Worm (Caenorhabditis elegans) whole organism, L1 larva: ENCODE measurements around the gene mob-2.
A peak's percentile ranks its signal among the peaks of the same experiment; 100 is the strongest.

Experiments
- C04F5.9 ChIP-seq: sonication (generic microtip); optimal IDR thresholded peaks from 2 replicates; lab custom pipeline; 2016; ENCODE audit warnings: missing genetic modification characterization, missing compliant biosample characterization
- aha-1 ChIP-seq: fragments of 150-350 bp; optimal IDR thresholded peaks from 2 replicates; lab custom pipeline; 2014; ENCODE audit warnings: missing biosample characterization, missing genetic modification characterization
- alr-1 ChIP-seq: fragments of 200-800 bp; sonication (Bioruptor generic); optimal IDR thresholded peaks from 2 replicates; lab custom pipeline; 2018; ENCODE audit warnings: borderline replicate concordance, mild to moderate bottlenecking, missing genetic modification characterization, missing compliant biosample characterization
- aly-2 ChIP-seq: fragments of 150-350 bp; optimal IDR thresholded peaks from 2 replicates; lab custom pipeline; 2014; ENCODE audit warnings: missing biosample characterization, missing genetic modification characterization
- ama-1 ChIP-seq: fragments of 150-350 bp; optimal IDR thresholded peaks from 2 replicates; lab custom pipeline; 2014
- ceh-63 ChIP-seq: fragments of 200-800 bp; sonication (Bioruptor generic); optimal IDR thresholded peaks from 2 replicates; lab custom pipeline; 2018; ENCODE audit warnings: mild to moderate bottlenecking, missing genetic modification characterization, missing compliant biosample characterization
- ceh-8 ChIP-seq: fragments of 200-800 bp; sonication (Bioruptor generic); optimal IDR thresholded peaks from 2 replicates; lab custom pipeline; 2018; ENCODE audit warnings: mild to moderate bottlenecking, missing genetic modification characterization, moderate library complexity, missing compliant biosample characterization
- ceh-88 ChIP-seq: fragments of 200-800 bp; sonication (Bioruptor generic); IDR thresholded peaks from 2 replicates; pipeline ENCODE4 v1.3.6; 2022; ENCODE audit warnings: missing genetic modification characterization, missing compliant biosample characterization
- dsc-1 ChIP-seq: sonication (generic microtip); optimal IDR thresholded peaks from 2 replicates; lab custom pipeline; 2016; ENCODE audit warnings: mild to moderate bottlenecking, missing genetic modification characterization, missing compliant biosample characterization
- efl-1 ChIP-seq, 4 experiments: fragments of 150-350 bp; optimal IDR thresholded peaks in 3 of 4; peaks in 1 of 4; 1 replicate in 1 of 4; 2 replicates in 3 of 4; lab custom pipeline; 2014; ENCODE audit warnings: missing biosample characterization in 2 of 4, missing genetic modification characterization in 2 of 4, missing genetic modification reagents in 2 of 4
- efl-3 ChIP-seq: fragments of 200-800 bp; sonication (Bioruptor generic); optimal IDR thresholded peaks from 2 replicates; lab custom pipeline; 2018; ENCODE audit warnings: mild to moderate bottlenecking, missing genetic modification characterization, missing compliant biosample characterization
- egl-13 ChIP-seq: sonication (generic microtip); optimal IDR thresholded peaks from 2 replicates; lab custom pipeline; 2016; ENCODE audit warnings: missing genotype, missing genetic modification reagents, missing genetic modification characterization, missing compliant biosample characterization
- elt-2 ChIP-seq: sonication (generic microtip); optimal IDR thresholded peaks from 2 replicates; lab custom pipeline; 2016; ENCODE audit warnings: missing genetic modification characterization, mild to moderate bottlenecking, inconsistent platforms, missing compliant biosample characterization, missing genetic modification reagents
- elt-3 ChIP-seq, 6 experiments: fragments of 150-350 bp in 1 of 6; sonication (generic microtip); optimal IDR thresholded peaks; 2 replicates each; lab custom pipeline; 2017 to 2018; ENCODE audit warnings: missing biosample characterization in 6 of 6, missing genetic modification characterization in 6 of 6, inconsistent platforms in 1 of 6
- ets-5 ChIP-seq: fragments of 200-800 bp; sonication (Bioruptor generic); IDR thresholded peaks from 2 replicates; pipeline ENCODE4 v1.3.6; 2022; ENCODE audit warnings: missing genetic modification characterization, missing compliant biosample characterization
- fkh-4 ChIP-seq: sonication (generic microtip); optimal IDR thresholded peaks from 2 replicates; lab custom pipeline; 2016; ENCODE audit warnings: missing compliant biosample characterization, missing genetic modification characterization, borderline replicate concordance
- fkh-8 ChIP-seq: sonication (generic microtip); optimal IDR thresholded peaks from 2 replicates; lab custom pipeline; 2016; ENCODE audit warnings: mild to moderate bottlenecking, missing genetic modification characterization, missing compliant biosample characterization
- fos-1 ChIP-seq: fragments of 150-350 bp; optimal IDR thresholded peaks from 2 replicates; lab custom pipeline; 2014; ENCODE audit warnings: missing biosample characterization, missing genetic modification characterization
- grh-1 ChIP-seq: fragments of 200-800 bp; sonication (Bioruptor generic); IDR thresholded peaks from 2 replicates; pipeline ENCODE4 v1.3.6; 2022; ENCODE audit warnings: missing genetic modification reagents, missing genetic modification characterization, missing compliant biosample characterization
- hlh-4 ChIP-seq: sonication (generic microtip); optimal IDR thresholded peaks from 2 replicates; lab custom pipeline; 2016; ENCODE audit warnings: mild to moderate bottlenecking, missing genetic modification characterization, missing compliant biosample characterization
- isw-1 ChIP-seq: fragments of 200-800 bp; sonication (Bioruptor generic); IDR thresholded peaks from 2 replicates; pipeline ENCODE4 v1.3.6; 2022; ENCODE audit warnings: missing genetic modification characterization, missing compliant biosample characterization
- lin-13 ChIP-seq: fragments of 150-350 bp; optimal IDR thresholded peaks from 2 replicates; lab custom pipeline; 2014; ENCODE audit warnings: missing biosample characterization, missing genetic modification reagents, missing genetic modification characterization
- lin-15B ChIP-seq: fragments of 150-350 bp; sonication (generic microtip); optimal IDR thresholded peaks from 3 replicates; lab custom pipeline; 2014; ENCODE audit warnings: missing biosample characterization, missing genetic modification characterization
- lin-35 ChIP-seq, 2 experiments: fragments of 150-350 bp; optimal IDR thresholded peaks; 2 replicates each; lab custom pipeline; 2014; ENCODE audit warnings: missing biosample characterization in 2 of 2, missing genetic modification characterization in 2 of 2, missing genetic modification reagents in 2 of 2
- lin-39 ChIP-seq: fragments of 150-350 bp; optimal IDR thresholded peaks from 2 replicates; lab custom pipeline; 2014; ENCODE audit warnings: missing biosample characterization, missing genetic modification reagents, missing genetic modification characterization
- lir-3 ChIP-seq: sonication (generic microtip); optimal IDR thresholded peaks from 2 replicates; lab custom pipeline; 2016; ENCODE audit warnings: mild to moderate bottlenecking, missing genetic modification characterization, moderate library complexity, missing compliant biosample characterization; ENCODE audit not compliant: poor library complexity
- lsy-2 ChIP-seq, 2 experiments: fragments of 150-350 bp; optimal IDR thresholded peaks; 2 replicates each; lab custom pipeline; 2014; ENCODE audit warnings: missing biosample characterization in 2 of 2, missing genetic modification characterization in 2 of 2
- mab-9 ChIP-seq: fragments of 200-800 bp; sonication (Bioruptor generic); IDR thresholded peaks from 2 replicates; pipeline ENCODE4 v1.3.6; 2022; ENCODE audit warnings: missing genetic modification reagents, missing genetic modification characterization, missing compliant biosample characterization
- mef-2 ChIP-seq: fragments of 150-350 bp; optimal IDR thresholded peaks from 2 replicates; lab custom pipeline; 2014; ENCODE audit warnings: missing biosample characterization, missing genetic modification characterization
- mep-1 ChIP-seq: fragments of 150-350 bp; optimal IDR thresholded peaks from 2 replicates; lab custom pipeline; 2014; ENCODE audit warnings: missing biosample characterization, missing genetic modification characterization
- nhr-11 ChIP-seq: fragments of 150-350 bp; optimal IDR thresholded peaks from 2 replicates; lab custom pipeline; 2014; ENCODE audit warnings: missing biosample characterization, missing genetic modification characterization
- nhr-19 ChIP-seq: fragments of 200-800 bp; sonication (Bioruptor generic); conservative IDR thresholded peaks from 2 replicates; pipeline ENCODE4 v1.3.6; 2022; ENCODE audit warnings: missing genetic modification characterization, missing compliant biosample characterization
- nhr-20 ChIP-seq: sonication (generic microtip); optimal IDR thresholded peaks from 2 replicates; lab custom pipeline; 2016; ENCODE audit warnings: mild to moderate bottlenecking, missing genetic modification characterization, missing compliant biosample characterization
- nhr-28 ChIP-seq: fragments of 150-350 bp; optimal IDR thresholded peaks from 2 replicates; lab custom pipeline; 2014; ENCODE audit warnings: missing biosample characterization, missing genetic modification characterization
- nhr-71 ChIP-seq: sonication (generic microtip); optimal IDR thresholded peaks from 2 replicates; lab custom pipeline; 2016; ENCODE audit warnings: mild to moderate bottlenecking, missing genetic modification characterization, moderate library complexity, missing compliant biosample characterization
- nhr-76 ChIP-seq: sonication (generic microtip); optimal IDR thresholded peaks from 2 replicates; lab custom pipeline; 2017; ENCODE audit warnings: missing biosample characterization, missing genetic modification characterization
- nhr-85 ChIP-seq: sonication (generic microtip); peaks from one replicate; lab custom pipeline; 2016; ENCODE audit warnings: missing genetic modification characterization, inconsistent platforms, missing compliant biosample characterization
- nhr-90 ChIP-seq: sonication (generic microtip); optimal IDR thresholded peaks from 2 replicates; lab custom pipeline; 2016; ENCODE audit warnings: mild to moderate bottlenecking, missing genetic modification characterization, missing compliant biosample characterization; ENCODE audit not compliant: poor library complexity
- skn-1 ChIP-seq: fragments of 150-350 bp; optimal IDR thresholded peaks from 2 replicates; lab custom pipeline; 2014; ENCODE audit warnings: missing biosample characterization, missing genetic modification characterization
- snpc-4 ChIP-seq: fragments of 150-350 bp; optimal IDR thresholded peaks from 2 replicates; lab custom pipeline; 2014; ENCODE audit warnings: missing biosample characterization, missing genetic modification characterization
- snu-23 ChIP-seq: sonication (generic microtip); optimal IDR thresholded peaks from 2 replicates; lab custom pipeline; 2016; ENCODE audit warnings: missing genetic modification characterization, missing compliant biosample characterization
- sox-4 ChIP-seq: sonication (generic microtip); optimal IDR thresholded peaks from 2 replicates; lab custom pipeline; 2016; ENCODE audit warnings: missing genetic modification characterization, missing compliant biosample characterization
- sup-37 ChIP-seq: fragments of 200-800 bp; sonication (Bioruptor generic); optimal IDR thresholded peaks from 2 replicates; lab custom pipeline; 2018; ENCODE audit warnings: mild to moderate bottlenecking, missing genetic modification characterization, missing compliant biosample characterization
- tlp-1 ChIP-seq: fragments of 150-350 bp; optimal IDR thresholded peaks from 2 replicates; lab custom pipeline; 2014; ENCODE audit warnings: missing biosample characterization, missing genetic modification characterization
- unc-30 ChIP-seq: sonication (generic microtip); optimal IDR thresholded peaks from 2 replicates; lab custom pipeline; 2017; ENCODE audit warnings: missing biosample characterization, missing genetic modification characterization
- unc-62 ChIP-seq: fragments of 150-350 bp; optimal IDR thresholded peaks from 2 replicates; lab custom pipeline; 2014; ENCODE audit warnings: missing biosample characterization, missing genetic modification reagents, missing genetic modification characterization
- zip-4 ChIP-seq: fragments of 200-800 bp; sonication (Bioruptor generic); optimal IDR thresholded peaks from 2 replicates; lab custom pipeline; 2018; ENCODE audit warnings: mild to moderate bottlenecking, missing genetic modification characterization, moderate library complexity, missing compliant biosample characterization
- ztf-4 ChIP-seq: fragments of 150-350 bp; optimal IDR thresholded peaks from 2 replicates; lab custom pipeline; 2014; ENCODE audit warnings: missing biosample characterization, missing genetic modification characterization

mob-2 gene

DNA sequence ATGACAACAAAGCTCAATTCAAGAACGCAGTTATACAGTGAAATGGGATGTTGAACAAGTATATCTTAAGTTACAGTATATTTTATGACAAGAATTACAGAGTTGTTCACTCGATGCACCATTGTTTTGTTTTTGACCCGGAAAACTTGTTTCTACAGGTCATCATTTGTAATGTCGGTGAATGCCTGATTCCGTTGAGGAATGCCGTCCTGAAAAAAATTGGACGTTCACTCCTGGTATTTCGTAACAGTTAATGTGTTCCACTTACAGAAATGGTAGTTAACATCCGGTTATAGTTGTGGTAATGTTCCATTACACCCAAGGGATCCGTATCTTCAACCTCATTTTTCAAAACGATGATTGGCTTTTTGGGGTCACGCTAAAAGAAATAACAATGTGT, 53.5 kb downstream of the mob-2 start:
- TF ChIP-seq lir-3, result no peak
- peak; percentile 50 for TF ChIP-seq nhr-90
- TF ChIP-seq fkh-8, result no peak
- no peak for TF ChIP-seq ceh-63 (GFP tag; lab: Kevin White, UChicago)
- no peak for TF ChIP-seq C04F5.9 (tag; lab: Kevin White, UChicago)
- TF ChIP-seq ama-1 (lab: Kevin White, UChicago), result peak; percentile 59
- TF ChIP-seq elt-3 (tag; optimal IDR thresholded peaks at IDR 0.05; lab: Kevin White, UChicago), result no peak
- peak in 1 of 2 experiments; percentile 1 for TF ChIP-seq lin-35 (GFP tag; optimal IDR thresholded peaks at IDR 0.05; lab: Kevin White, UChicago)
- TF ChIP-seq nhr-76 (tag; lab: Kevin White, UChicago), result no peak
- no peak for TF ChIP-seq efl-1 (optimal IDR thresholded peaks at IDR 0.05; lab: Kevin White, UChicago)
- peak in 1 of 2 experiments; percentile 30 for TF ChIP-seq efl-1 (GFP tag; optimal IDR thresholded peaks at IDR 0.05 in 1 of 2; lab: Kevin White, UChicago)
- no peak for TF ChIP-seq ztf-4 (tag; lab: Kevin White, UChicago)
- TF ChIP-seq lin-13, result no peak
- TF ChIP-seq zip-4, result no peak
- TF ChIP-seq tlp-1, result no peak
- no peak for TF ChIP-seq skn-1
- TF ChIP-seq isw-1 (GFP tag; lab: Robert Waterston, UW), result no peak
- TF ChIP-seq unc-62 (GFP tag; lab: Kevin White, UChicago), result no peak
- TF ChIP-seq sox-4 (tag; lab: Kevin White, UChicago), result no peak
- TF ChIP-seq, all 84 proteins: peak for 4

ce11 chrX:13115694-13116093, 54.2 kb downstream of the mob-2 start:
- TF ChIP-seq efl-1 (optimal IDR thresholded peaks at IDR 0.05; lab: Kevin White, UChicago), result no peak
- peak in 1 of 2 experiments; percentile 74 for TF ChIP-seq efl-1 (GFP tag; optimal IDR thresholded peaks at IDR 0.05 in 1 of 2; lab: Kevin White, UChicago)
- TF ChIP-seq elt-3 (tag; optimal IDR thresholded peaks at IDR 0.05; lab: Kevin White, UChicago), result no peak
- TF ChIP-seq ceh-63 (GFP tag; lab: Kevin White, UChicago), result no peak
- TF ChIP-seq grh-1 (GFP tag; lab: Robert Waterston, UW), result 0 out of 2 replicates have a peak, but pooled peaks have one; percentile 14
- TF ChIP-seq nhr-85 (tag; lab: Kevin White, UChicago), result peak; percentile 57
- no peak for TF ChIP-seq snpc-4 (tag; lab: Kevin White, UChicago)

- peak; percentile 66 for TF ChIP-seq nhr-90
- no peak for TF ChIP-seq hlh-4 (tag; lab: Kevin White, UChicago)
- TF ChIP-seq nhr-20, result peak; percentile 85
- TF ChIP-seq nhr-85 (tag; lab: Kevin White, UChicago), result peak; percentile 98
- no peak for TF ChIP-seq unc-30 (tag; lab: Kevin White, UChicago)
- TF ChIP-seq mef-2 (tag; lab: Kevin White, UChicago), result no peak
- peak in 2 of 6 experiments; percentile 67 to 96 for TF ChIP-seq elt-3 (tag; optimal IDR thresholded peaks at IDR 0.05; lab: Kevin White, UChicago)
- peak; percentile 73 for TF ChIP-seq snu-23
- TF ChIP-seq mab-9 (GFP tag; lab: Robert Waterston, UW), result no peak
- no peak for TF ChIP-seq elt-2 (tag; lab: Kevin White, UChicago)
- no peak for TF ChIP-seq efl-3 (GFP tag; lab: Kevin White, UChicago)
- TF ChIP-seq egl-13, result no peak
- TF ChIP-seq aha-1, result no peak
- no peak for TF ChIP-seq sox-4 (tag; lab: Kevin White, UChicago)
- TF ChIP-seq fos-1 (tag; lab: Kevin White, UChicago), result no peak
- TF ChIP-seq sup-37 (GFP tag; lab: Kevin White, UChicago), result no peak
- peak; percentile 83 for TF ChIP-seq nhr-71
- no peak for TF ChIP-seq fkh-4 (tag; lab: Kevin White, UChicago)
- TF ChIP-seq nhr-19 (GFP tag; lab: Robert Waterston, UW), result peak; percentile 68
- TF ChIP-seq mep-1, result peak; percentile 57
- TF ChIP-seq alr-1 (tag; lab: Kevin White, UChicago), result no peak
- no peak for TF ChIP-seq ceh-88 (GFP tag; lab: Robert Waterston, UW)
- TF ChIP-seq lin-39 (tag; lab: Kevin White, UChicago), result no peak
- no peak for TF ChIP-seq nhr-28 (tag; lab: Kevin White, UChicago)
- TF ChIP-seq snpc-4 (tag; lab: Kevin White, UChicago), result no peak
- peak; percentile 54; the same call in 1 of the 2 replicates for TF ChIP-seq grh-1 (GFP tag; lab: Robert Waterston, UW)
- TF ChIP-seq dsc-1 (tag; lab: Kevin White, UChicago), result no peak
- TF ChIP-seq ceh-8 (GFP tag; lab: Kevin White, UChicago), result no peak
- no peak for TF ChIP-seq lir-3
- peak; percentile 51 for TF ChIP-seq skn-1
- no peak for TF ChIP-seq nhr-11 (tag; lab: Kevin White, UChicago)
- no peak for TF ChIP-seq aly-2
- peak; percentile 19 to 44 for TF ChIP-seq lsy-2 (tag; optimal IDR thresholded peaks at IDR 0.05; lab: Kevin White, UChicago)
- TF ChIP-seq ets-5, result no peak
- TF ChIP-seq unc-62 (GFP tag; lab: Kevin White, UChicago), result no peak
- no peak for TF ChIP-seq lin-15B
Measured at ce11 chrX:13113457-13113856, 56.4 kb downstream of the mob-2 start, which contains the start of gene F17H10.2. F17H10.2 (plus strand) TSS chrX:13113772.
